Worm (Caenorhabditis elegans): ENCODE measurements around the gene C33D9.6.

ce11 chrIV:8821147-8821546 is 43.2 kb upstream of the C33D9.6 start, which contains the start of gene T28C6.5:
- no peak for TF ChIP-seq lin-13 (GFP tag; optimal IDR thresholded peaks at IDR 0.05)
- TF ChIP-seq ztf-11 (tag; optimal IDR thresholded peaks at IDR 0.05), result no peak
